Worm (Caenorhabditis elegans) whole organism, L2 larva: ENCODE measurements around the gene sul-3.
A peak's percentile ranks its signal among the peaks of the same experiment; 100 is the strongest.

Experiments used
- R02D3.7 ChIP-seq: fragments of 150-350 bp; optimal IDR thresholded peaks from 2 replicates; lab custom pipeline; 2014; ENCODE audit warnings: missing biosample characterization, missing genetic modification characterization
- ZK546.5 ChIP-seq: sonication (generic microtip); optimal IDR thresholded peaks from 2 replicates; lab custom pipeline; 2017; ENCODE audit warnings: missing biosample characterization, missing genetic modification characterization
- ama-1 ChIP-seq: fragments of 150-350 bp; optimal IDR thresholded peaks from 2 replicates; lab custom pipeline; 2018; ENCODE audit warnings: inconsistent platforms
- lin-13 ChIP-seq: fragments of 150-350 bp; optimal IDR thresholded peaks from 2 replicates; lab custom pipeline; 2014; ENCODE audit warnings: missing biosample characterization, missing genetic modification reagents, missing genetic modification characterization
- lin-39 ChIP-seq: fragments of 150-350 bp; optimal IDR thresholded peaks from 2 replicates; lab custom pipeline; 2014; ENCODE audit warnings: missing biosample characterization, missing genetic modification reagents, missing genetic modification characterization
- mab-5 ChIP-seq: fragments of 150-350 bp; optimal IDR thresholded peaks from 2 replicates; lab custom pipeline; 2014; ENCODE audit warnings: missing biosample characterization, missing genetic modification characterization
- mdl-1 ChIP-seq, 2 experiments: fragments of 150-350 bp in 1 of 2; sonication (generic microtip) in 1 of 2; optimal IDR thresholded peaks; 2 replicates each; lab custom pipeline; 2017; ENCODE audit warnings: missing biosample characterization in 2 of 2, missing genetic modification characterization in 2 of 2
- nhr-11 ChIP-seq: fragments of 150-350 bp; optimal IDR thresholded peaks from 2 replicates; lab custom pipeline; 2014; ENCODE audit warnings: missing biosample characterization, missing genetic modification characterization
- nhr-77 ChIP-seq: fragments of 150-350 bp; optimal IDR thresholded peaks from 2 replicates; lab custom pipeline; 2014; ENCODE audit warnings: missing biosample characterization, missing genetic modification characterization
- zag-1 ChIP-seq: fragments of 150-350 bp; optimal IDR thresholded peaks from 2 replicates; lab custom pipeline; 2014; ENCODE audit warnings: missing biosample characterization, missing genetic modification characterization

- no peak for TF ChIP-seq mab-5 (tag; lab: Kevin White, UChicago)
- TF ChIP-seq ama-1 (lab: Kevin White, UChicago) = no peak
- peak; percentile 35 for TF ChIP-seq zag-1
- TF ChIP-seq lin-39 (tag; lab: Kevin White, UChicago) = no peak
- no peak for TF ChIP-seq R02D3.7 (tag; lab: Kevin White, UChicago)
- TF ChIP-seq nhr-11 (tag; lab: Kevin White, UChicago) = no peak
- peak in 1 of 2 experiments; percentile 23 for TF ChIP-seq mdl-1 (tag; optimal IDR thresholded peaks at IDR 0.05; lab: Kevin White, UChicago)
- no peak for TF ChIP-seq nhr-77 (tag; lab: Kevin White, UChicago)
- TF ChIP-seq ZK546.5 = no peak
- TF ChIP-seq lin-13 = no peak
Observed at ce11 chrX:7809352-7810196, 24.4 kb downstream of the sul-3 start.
